Worm (Caenorhabditis elegans) whole organism, L4 larva: ENCODE data around the gene moc-5.

ENCODE experiments used
- F10B5.3 ChIP-seq: sonication (generic microtip); optimal IDR thresholded peaks from 2 replicates; lab custom pipeline; 2016; ENCODE audit warnings: mild to moderate bottlenecking, missing genetic modification characterization, missing compliant biosample characterization
- F49E8.2 ChIP-seq: sonication (generic microtip); optimal IDR thresholded peaks from 2 replicates; lab custom pipeline; 2016; ENCODE audit warnings: missing compliant biosample characterization, mild to moderate bottlenecking, missing genetic modification characterization, borderline replicate concordance
- ZK546.5 ChIP-seq, 2 experiments: sonication (generic microtip); optimal IDR thresholded peaks; 2 replicates each; lab custom pipeline; 2017; ENCODE audit warnings: missing biosample characterization in 2 of 2, missing genetic modification characterization in 2 of 2
- aly-2 ChIP-seq: sonication (generic microtip); optimal IDR thresholded peaks from 2 replicates; lab custom pipeline; 2018; ENCODE audit warnings: missing biosample characterization, missing genetic modification characterization
- ama-1 ChIP-seq: fragments of 150-350 bp; optimal IDR thresholded peaks from 2 replicates; lab custom pipeline; 2014; ENCODE audit warnings: inconsistent platforms, mixed read lengths
- ceh-20 ChIP-seq: fragments of 200-800 bp; sonication (Bioruptor generic); IDR thresholded peaks from 2 replicates; pipeline ENCODE4 v1.3.6; 2022; ENCODE audit warnings: missing genetic modification reagents, missing genetic modification characterization, missing compliant biosample characterization
- ceh-28 ChIP-seq: fragments of 150-350 bp; optimal IDR thresholded peaks from 2 replicates; lab custom pipeline; 2014; ENCODE audit warnings: missing biosample characterization, missing genetic modification reagents, missing genetic modification characterization
- ceh-32 ChIP-seq: sonication (generic microtip); optimal IDR thresholded peaks from 2 replicates; lab custom pipeline; 2016; ENCODE audit warnings: mild to moderate bottlenecking, missing genetic modification characterization, missing compliant biosample characterization; ENCODE audit not compliant: poor library complexity
- ces-1 ChIP-seq: fragments of 150-350 bp; sonication (generic microtip); optimal IDR thresholded peaks from 4 replicates; lab custom pipeline; 2014; ENCODE audit warnings: missing biosample characterization, missing genetic modification reagents, missing genetic modification characterization
- cey-2 ChIP-seq: sonication (generic microtip); optimal IDR thresholded peaks from 3 replicates; lab custom pipeline; 2017; ENCODE audit warnings: missing genetic modification characterization, mild to moderate bottlenecking, missing compliant biosample characterization, antibody characterized with exemption, borderline replicate concordance; ENCODE audit not compliant: insufficient read depth
- daf-16 ChIP-seq, 3 experiments: sonication (generic microtip); optimal IDR thresholded peaks; 2 replicates each; lab custom pipeline; 2016 to 2017; ENCODE audit warnings: missing genetic modification characterization in 3 of 3, missing genetic modification reagents in 3 of 3, mild to moderate bottlenecking in 2 of 3, missing compliant biosample characterization in 2 of 3, missing biosample characterization in 1 of 3, moderate library complexity in 1 of 3
- dmd-6 ChIP-seq: fragments of 200-800 bp; sonication (Bioruptor generic); IDR thresholded peaks from 2 replicates; pipeline ENCODE4 v1.3.6; 2022; ENCODE audit warnings: missing genetic modification reagents, missing genetic modification characterization, missing compliant biosample characterization
- dmd-8 ChIP-seq: fragments of 200-800 bp; sonication (Bioruptor generic); IDR thresholded peaks from 2 replicates; pipeline ENCODE4 v1.3.6; 2022; ENCODE audit warnings: missing genetic modification characterization, missing compliant biosample characterization
- duxl-1 ChIP-seq: sonication (generic microtip); optimal IDR thresholded peaks from 2 replicates; lab custom pipeline; 2016; ENCODE audit warnings: mild to moderate bottlenecking, missing genetic modification characterization, moderate library complexity, missing compliant biosample characterization; ENCODE audit not compliant: poor library complexity
- fos-1 ChIP-seq: fragments of 150-350 bp; optimal IDR thresholded peaks from 2 replicates; lab custom pipeline; 2014; ENCODE audit warnings: missing biosample characterization, missing genetic modification characterization
- hlh-11 ChIP-seq: fragments of 200-800 bp; sonication (Bioruptor generic); optimal IDR thresholded peaks from 2 replicates; lab custom pipeline; 2018; ENCODE audit warnings: mild to moderate bottlenecking, missing genetic modification characterization, missing compliant biosample characterization
- hlh-30 ChIP-seq: sonication (generic microtip); optimal IDR thresholded peaks from 2 replicates; lab custom pipeline; 2017; ENCODE audit warnings: antibody characterized with exemption, mild to moderate bottlenecking, missing genetic modification characterization, missing compliant biosample characterization; ENCODE audit not compliant: insufficient read depth
- lin-1 ChIP-seq: fragments of 200-800 bp; sonication (Bioruptor generic); IDR thresholded peaks from 2 replicates; pipeline ENCODE4 v1.3.6; 2022; ENCODE audit warnings: missing genetic modification reagents, missing genetic modification characterization, missing compliant biosample characterization
- lin-38 ChIP-seq: fragments of 200-800 bp; sonication (Bioruptor generic); IDR thresholded peaks from 2 replicates; pipeline ENCODE4 v1.3.6; 2022; ENCODE audit warnings: missing genetic modification reagents, missing genetic modification characterization, missing compliant biosample characterization
- mdl-1 ChIP-seq, 2 experiments: fragments of 150-350 bp in 1 of 2; sonication (generic microtip) in 1 of 2; optimal IDR thresholded peaks; 2 replicates each; lab custom pipeline; 2014 to 2017; ENCODE audit warnings: missing biosample characterization in 2 of 2, missing genetic modification characterization in 2 of 2
- mep-1 ChIP-seq: fragments of 150-350 bp; sonication (generic microtip); optimal IDR thresholded peaks from 3 replicates; lab custom pipeline; 2014; ENCODE audit warnings: missing biosample characterization, missing genetic modification characterization
- mxl-2 ChIP-seq: fragments of 200-800 bp; sonication (Bioruptor generic); conservative IDR thresholded peaks from 2 replicates; pipeline ENCODE4 v1.3.6; 2022; ENCODE audit warnings: missing genetic modification reagents, missing genetic modification characterization, missing compliant biosample characterization
- mxl-3 ChIP-seq: fragments of 200-800 bp; sonication (Bioruptor generic); optimal IDR thresholded peaks from 2 replicates; lab custom pipeline; 2018; ENCODE audit warnings: mild to moderate bottlenecking, missing genetic modification characterization, missing compliant biosample characterization
- nhr-10 ChIP-seq: fragments of 150-350 bp; optimal IDR thresholded peaks from 2 replicates; lab custom pipeline; 2014; ENCODE audit warnings: missing biosample characterization, missing genetic modification characterization
- nhr-11 ChIP-seq: fragments of 150-350 bp; optimal IDR thresholded peaks from 2 replicates; lab custom pipeline; 2014; ENCODE audit warnings: missing biosample characterization, missing genetic modification characterization
- nhr-25 ChIP-seq: sonication (generic microtip); optimal IDR thresholded peaks from 2 replicates; lab custom pipeline; 2017; ENCODE audit warnings: missing genetic modification characterization, mild to moderate bottlenecking, missing compliant biosample characterization, antibody characterized with exemption, moderate library complexity, borderline replicate concordance; ENCODE audit not compliant: insufficient read depth
- nhr-28 ChIP-seq: fragments of 150-350 bp; optimal IDR thresholded peaks from 2 replicates; lab custom pipeline; 2014; ENCODE audit warnings: missing biosample characterization, missing genetic modification characterization
- nhr-48 ChIP-seq: sonication (generic microtip); optimal IDR thresholded peaks from 2 replicates; lab custom pipeline; 2016; ENCODE audit warnings: mild to moderate bottlenecking, missing genetic modification characterization, missing compliant biosample characterization
- nhr-77 ChIP-seq: fragments of 150-350 bp; optimal IDR thresholded peaks from 2 replicates; lab custom pipeline; 2014; ENCODE audit warnings: missing biosample characterization, missing genetic modification characterization
- pha-4 ChIP-seq, 2 experiments: fragments of 150-350 bp in 1 of 2; fragments of 200-800 bp in 1 of 2; sonication (Bioruptor generic) in 1 of 2; IDR thresholded peaks in 1 of 2; optimal IDR thresholded peaks in 1 of 2; 2 replicates each; pipeline versions ENCODE4 v1.3.6 to Lab custom; 2014 to 2022; ENCODE audit warnings: missing genetic modification characterization in 2 of 2, missing genetic modification reagents in 2 of 2, missing biosample characterization in 1 of 2, missing compliant biosample characterization in 1 of 2
- pqm-1 ChIP-seq: sonication (generic microtip); optimal IDR thresholded peaks from 2 replicates; lab custom pipeline; 2017; ENCODE audit warnings: missing biosample characterization, missing genetic modification characterization
- sdz-12 ChIP-seq: fragments of 200-800 bp; sonication (Bioruptor generic); optimal IDR thresholded peaks from 2 replicates; lab custom pipeline; 2018; ENCODE audit warnings: mild to moderate bottlenecking, missing genetic modification characterization, missing compliant biosample characterization
- spr-3 ChIP-seq: fragments of 200-800 bp; sonication (Bioruptor generic); optimal IDR thresholded peaks from 2 replicates; lab custom pipeline; 2018; ENCODE audit warnings: mild to moderate bottlenecking, missing genetic modification characterization, missing compliant biosample characterization
- tra-1 ChIP-seq: fragments of 200-800 bp; sonication (Bioruptor generic); IDR thresholded peaks from 2 replicates; pipeline ENCODE4 v1.3.6; 2022; ENCODE audit warnings: missing genetic modification reagents, missing genetic modification characterization, missing compliant biosample characterization
- unc-39 ChIP-seq: sonication (generic microtip); optimal IDR thresholded peaks from 2 replicates; lab custom pipeline; 2017; ENCODE audit warnings: missing biosample characterization, missing genetic modification characterization
- unc-62 ChIP-seq, 3 experiments: fragments of 150-350 bp in 1 of 3; sonication (generic microtip); optimal IDR thresholded peaks in 2 of 3; peaks in 1 of 3; 1 replicate in 1 of 3; 2 replicates in 2 of 3; lab custom pipeline; 2014 to 2017; ENCODE audit warnings: missing biosample characterization in 3 of 3, missing genetic modification characterization in 3 of 3, missing genetic modification reagents in 3 of 3, missing genotype in 1 of 3
- vab-7 ChIP-seq: fragments of 200-800 bp; sonication (Bioruptor generic); IDR thresholded peaks from 2 replicates; pipeline ENCODE4 v1.3.6; 2022; ENCODE audit warnings: missing genetic modification reagents, missing genetic modification characterization, missing compliant biosample characterization
- zfp-2 ChIP-seq: sonication (generic microtip); optimal IDR thresholded peaks from 2 replicates; lab custom pipeline; 2016; ENCODE audit warnings: mild to moderate bottlenecking, missing genetic modification characterization, missing compliant biosample characterization
- zfp-3 ChIP-seq: fragments of 200-800 bp; sonication (Bioruptor generic); conservative IDR thresholded peaks from 2 replicates; pipeline ENCODE4 v1.3.6; 2022; ENCODE audit warnings: missing genetic modification reagents, missing genetic modification characterization, missing compliant biosample characterization

Gene moc-5

DNA sequence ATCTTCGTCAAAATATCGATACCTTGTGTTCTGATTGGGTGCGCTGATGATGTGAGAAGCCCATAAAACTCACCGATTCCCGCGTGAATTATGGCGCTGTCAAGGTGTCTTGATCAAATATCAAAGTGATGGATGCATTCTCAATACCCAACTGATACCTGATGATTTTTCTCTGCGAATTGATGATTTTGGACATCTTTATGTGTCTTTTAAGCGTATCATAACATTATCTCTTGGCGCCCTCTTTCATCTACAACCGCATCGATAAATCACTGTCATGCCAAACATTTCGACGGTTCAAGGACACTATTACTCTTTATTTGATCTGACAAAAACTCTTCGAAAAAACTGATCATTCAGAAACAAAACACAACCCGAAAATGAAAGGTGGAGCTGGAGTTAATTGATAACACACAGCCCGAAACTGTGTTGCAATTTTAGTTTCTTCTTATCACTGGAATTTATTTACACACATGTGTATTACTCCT is 18.5 kb downstream of the moc-5 start:
- TF ChIP-seq spr-3 (no peak), mxl-2 (GFP tag; lab: Robert Waterston, UW) (no peak), ZK546.5 (tag; optimal IDR thresholded peaks at IDR 0.05; lab: Kevin White, UChicago) (no peak), sdz-12 (no peak), pqm-1 (peak; percentile 78), hlh-30 (tag; lab: Kevin White, UChicago) (peak; percentile 26), cey-2 (tag; lab: Kevin White, UChicago) (no peak), nhr-10 (tag; lab: Kevin White, UChicago) (peak; percentile 6), mdl-1 (tag; optimal IDR thresholded peaks at IDR 0.05; lab: Kevin White, UChicago) (peak in 1 of 2 experiments; percentile 28), zfp-3 (GFP tag; lab: Robert Waterston, UW) (no peak), unc-39 (tag; lab: Kevin White, UChicago) (no peak), mep-1 (tag; lab: Kevin White, UChicago) (peak; percentile 31), ama-1 (lab: Kevin White, UChicago) (no peak), unc-62 (GFP tag; optimal IDR thresholded peaks at IDR 0.05 in 1 of 2; lab: Kevin White, UChicago) (peak in 1 of 2 experiments; percentile 100), unc-62 (tag; optimal IDR thresholded peaks at IDR 0.05; lab: Kevin White, UChicago) (no peak), nhr-11 (tag; lab: Kevin White, UChicago) (peak; percentile 28), ceh-32 (tag; lab: Kevin White, UChicago) (no peak), aly-2 (tag; lab: Kevin White, UChicago) (no peak), F10B5.3 (tag; lab: Kevin White, UChicago) (no peak), duxl-1 (no peak), fos-1 (no peak), hlh-11 (tag; lab: Kevin White, UChicago) (peak; percentile 56), dmd-8 (GFP tag; lab: Robert Waterston, UW) (no peak), lin-38 (GFP tag; lab: Robert Waterston, UW) (no peak), pha-4 (GFP tag; IDR thresholded peaks at IDR 0.05; lab: Robert Waterston, UW) (no peak), pha-4 (tag; optimal IDR thresholded peaks at IDR 0.05; lab: Kevin White, UChicago) (no peak), dmd-6 (peak; percentile 29; the same call in 1 of the 2 replicates), mxl-3 (GFP tag; lab: Kevin White, UChicago) (peak; percentile 34), nhr-25 (tag; lab: Kevin White, UChicago) (peak; percentile 56), ceh-20 (GFP tag; lab: Robert Waterston, UW) (peak; percentile 79), nhr-77 (tag; lab: Kevin White, UChicago) (no peak), tra-1 (peak; percentile 45; the same call in 1 of the 2 replicates), ces-1 (no peak), F49E8.2 (tag; lab: Kevin White, UChicago) (no peak), lin-1 (GFP tag; lab: Robert Waterston, UW) (no peak), nhr-48 (peak; percentile 40), daf-16 (GFP tag; optimal IDR thresholded peaks at IDR 0.05; lab: Kevin White, UChicago) (no peak), daf-16 (tag; optimal IDR thresholded peaks at IDR 0.05; lab: Kevin White, UChicago) (peak; percentile 76), vab-7 (no peak), nhr-28 (peak; percentile 52)

- TF ChIP-seq ceh-28 (tag; lab: Kevin White, UChicago) (no peak), zfp-2 (tag; lab: Kevin White, UChicago) (no peak), daf-16 (GFP tag; optimal IDR thresholded peaks at IDR 0.05; lab: Kevin White, UChicago) (peak in 1 of 2 experiments; percentile 49), daf-16 (tag; optimal IDR thresholded peaks at IDR 0.05; lab: Kevin White, UChicago) (no peak)
Observed at ce11 chrX:9546640-9547039, 19.1 kb downstream of the moc-5 start.
